Fruit fly (Drosophila melanogaster) whole organism, embryonic: ENCODE measurements around the gene pan.

Experiments used
- Adf1 ChIP-seq: fragments of 200-800 bp; sonication (Bioruptor generic); IDR thresholded peaks from 2 replicates; pipeline ENCODE4 v1.3.6; 2022; ENCODE audit warnings: missing biosample characterization, missing genetic modification characterization
- Awh ChIP-seq: fragments of 200-800 bp; sonication (Bioruptor generic); IDR thresholded peaks from 2 replicates; pipeline ENCODE4, ENCODE4 v1.3.6; 2022; ENCODE audit warnings: missing biosample characterization, missing genetic modification characterization
- BtbVII ChIP-seq: fragments of 200-800 bp; sonication (Bioruptor generic); optimal IDR thresholded peaks from 3 replicates; lab custom pipeline; 2017; ENCODE audit warnings: missing biosample characterization, mild to moderate bottlenecking, missing genetic modification characterization
- CG10147 ChIP-seq: fragments of 200-800 bp; sonication (Bioruptor generic); optimal IDR thresholded peaks from 2 replicates; lab custom pipeline; 2019; ENCODE audit warnings: missing biosample characterization, mild to moderate bottlenecking, missing genetic modification characterization, moderate library complexity
- CG10565 ChIP-seq: fragments of 200-800 bp; sonication (Bioruptor generic); optimal IDR thresholded peaks from 3 replicates; lab custom pipeline; 2016; ENCODE audit warnings: missing biosample characterization, mild to moderate bottlenecking, missing genetic modification characterization
- CG11695 ChIP-seq: fragments of 200-800 bp; sonication (Bioruptor generic); IDR thresholded peaks from 3 replicates; pipeline ENCODE4 v1.3.6; 2022; ENCODE audit warnings: missing biosample characterization, missing genetic modification characterization
- CG11696 ChIP-seq: fragments of 200-800 bp; sonication (Bioruptor generic); IDR thresholded peaks from 2 replicates; pipeline ENCODE4 v1.3.6; 2022; ENCODE audit warnings: missing biosample characterization, missing genetic modification characterization
- CG11723 ChIP-seq: fragments of 200-800 bp; sonication (Bioruptor generic); optimal IDR thresholded peaks from 2 replicates; lab custom pipeline; 2017; ENCODE audit warnings: missing biosample characterization, mild to moderate bottlenecking, missing genetic modification characterization
- CG12155 ChIP-seq: fragments of 200-800 bp; sonication (Bioruptor generic); optimal IDR thresholded peaks from 3 replicates; lab custom pipeline; 2016; ENCODE audit warnings: missing biosample characterization, missing genetic modification characterization
- CG1233 ChIP-seq: fragments of 200-800 bp; sonication (Bioruptor generic); optimal IDR thresholded peaks from 4 replicates; lab custom pipeline; 2018; ENCODE audit warnings: missing biosample characterization, mild to moderate bottlenecking, missing genetic modification characterization
- CG13775 ChIP-seq: fragments of 200-800 bp; sonication (Bioruptor generic); optimal IDR thresholded peaks from 3 replicates; lab custom pipeline; 2017; ENCODE audit warnings: missing biosample characterization, mild to moderate bottlenecking, missing genetic modification characterization
- CG14710 ChIP-seq: fragments of 200-800 bp; sonication (Bioruptor generic); optimal IDR thresholded peaks from 3 replicates; lab custom pipeline; 2019; ENCODE audit warnings: missing biosample characterization, mild to moderate bottlenecking, missing genetic modification characterization, moderate library complexity
- CG15011 ChIP-seq: fragments of 200-800 bp; sonication (Bioruptor generic); optimal IDR thresholded peaks from 3 replicates; lab custom pipeline; 2018; ENCODE audit warnings: missing biosample characterization, mild to moderate bottlenecking, missing genetic modification characterization
- CG17829 ChIP-seq: fragments of 200-800 bp; optimal IDR thresholded peaks from 2 replicates; lab custom pipeline; 2019; ENCODE audit warnings: missing biosample characterization, mild to moderate bottlenecking, missing genetic modification characterization, moderate library complexity
- CG18764 ChIP-seq: fragments of 200-800 bp; sonication (Bioruptor generic); optimal IDR thresholded peaks from 3 replicates; lab custom pipeline; 2016; ENCODE audit warnings: missing biosample characterization, missing genetic modification characterization
- CG6272 ChIP-seq: fragments of 200-800 bp; sonication (Bioruptor generic); IDR thresholded peaks from 2 replicates; pipeline ENCODE4 v1.3.6; 2022; ENCODE audit warnings: missing biosample characterization, missing genetic modification characterization
- CG6854 ChIP-seq: fragments of 200-800 bp; sonication (Bioruptor generic); optimal IDR thresholded peaks from 3 replicates; lab custom pipeline; 2017; ENCODE audit warnings: missing biosample characterization, mild to moderate bottlenecking, missing genetic modification characterization
- CHES-1-like ChIP-seq: fragments of 200-800 bp; sonication (Bioruptor generic); optimal IDR thresholded peaks from 2 replicates; lab custom pipeline; 2016; ENCODE audit warnings: missing biosample characterization, missing genetic modification characterization
- Camta ChIP-seq: fragments of 200-800 bp; sonication (Bioruptor generic); optimal IDR thresholded peaks from 2 replicates; lab custom pipeline; 2016; ENCODE audit warnings: missing biosample characterization, missing genetic modification characterization
- Chrac-16 ChIP-seq: fragments of 200-800 bp; sonication (Bioruptor generic); optimal IDR thresholded peaks from 3 replicates; lab custom pipeline; 2016; ENCODE audit warnings: missing biosample characterization, missing genetic modification characterization
- Dll ChIP-seq: fragments of 200-800 bp; sonication (Bioruptor generic); IDR thresholded peaks from 4 replicates; pipeline ENCODE4 v1.3.6; 2022; ENCODE audit warnings: missing biosample characterization, missing genetic modification characterization; ENCODE audit not compliant: partially characterized antibody
- GATAe ChIP-seq: fragments of 200-800 bp; sonication (Bioruptor generic); conservative IDR thresholded peaks from 2 replicates; pipeline ENCODE4 v1.3.6; 2022; ENCODE audit warnings: missing biosample characterization, missing genetic modification characterization
- HmgD ChIP-seq: fragments of 200-800 bp; sonication (Bioruptor generic); optimal IDR thresholded peaks from 3 replicates; lab custom pipeline; 2016; ENCODE audit warnings: missing biosample characterization, missing genetic modification characterization
- NC2α ChIP-seq: fragments of 200-800 bp; sonication (Bioruptor generic); optimal IDR thresholded peaks from 2 replicates; lab custom pipeline; 2016; ENCODE audit warnings: missing biosample characterization, missing genetic modification characterization
- NFAT ChIP-seq: fragments of 200-800 bp; sonication (Bioruptor generic); IDR thresholded peaks from 2 replicates; pipeline ENCODE4 v1.3.6; 2022; ENCODE audit warnings: missing biosample characterization, missing genetic modification characterization
- Usf ChIP-seq: fragments of 200-800 bp; sonication (Bioruptor generic); optimal IDR thresholded peaks from 2 replicates; lab custom pipeline; 2017; ENCODE audit warnings: missing genotype, missing biosample characterization, missing genetic modification characterization
- abd-A ChIP-seq: fragments of 200-800 bp; sonication (Bioruptor generic); optimal IDR thresholded peaks from 3 replicates; lab custom pipeline; 2019; ENCODE audit warnings: missing biosample characterization, mild to moderate bottlenecking, missing genetic modification characterization, moderate library complexity
- bsh ChIP-seq, 2 experiments: fragments of 200-800 bp; sonication (Bioruptor generic); optimal IDR thresholded peaks; 2 replicates each; lab custom pipeline; 2017 to 2018; ENCODE audit warnings: mild to moderate bottlenecking in 2 of 2, missing biosample characterization in 2 of 2, missing genetic modification characterization in 2 of 2, moderate library complexity in 1 of 2
- chif ChIP-seq, 2 experiments: fragments of 200-800 bp; sonication (Bioruptor generic); optimal IDR thresholded peaks; 3 replicates each; lab custom pipeline; 2016; ENCODE audit warnings: missing biosample characterization in 2 of 2, missing genetic modification characterization in 2 of 2
- dysf ChIP-seq: fragments of 200-800 bp; sonication (Bioruptor generic); IDR thresholded peaks from 3 replicates; pipeline ENCODE4 v1.3.6; 2022; ENCODE audit warnings: missing biosample characterization, missing genetic modification characterization
- ewg ChIP-seq: fragments of 200-800 bp; sonication (Bioruptor generic); optimal IDR thresholded peaks from 3 replicates; lab custom pipeline; 2017; ENCODE audit warnings: mild to moderate bottlenecking, missing biosample characterization, missing genetic modification reagents, missing genetic modification characterization
- fd96Cb ChIP-seq: fragments of 200-800 bp; sonication (Bioruptor generic); optimal IDR thresholded peaks from 2 replicates; lab custom pipeline; 2018; ENCODE audit warnings: missing biosample characterization, mild to moderate bottlenecking, missing genetic modification characterization, moderate library complexity
- hb ChIP-seq: fragments of 200-800 bp; sonication (Bioruptor generic); IDR thresholded peaks from 3 replicates; pipeline ENCODE4 v1.3.6; 2022; ENCODE audit warnings: missing biosample characterization, missing genetic modification characterization; ENCODE audit not compliant: partially characterized antibody
- hbn ChIP-seq: fragments of 200-800 bp; sonication (Bioruptor generic); IDR thresholded peaks from 2 replicates; pipeline ENCODE4 v1.3.6; 2022; ENCODE audit warnings: missing biosample characterization, missing genetic modification characterization; ENCODE audit not compliant: partially characterized antibody
- lab ChIP-seq: fragments of 200-800 bp; sonication (Bioruptor generic); optimal IDR thresholded peaks from 3 replicates; lab custom pipeline; 2017; ENCODE audit warnings: missing biosample characterization, missing genetic modification characterization, mild to moderate bottlenecking, moderate library complexity, missing genetic modification reagents
- luna ChIP-seq: fragments of 200-800 bp; sonication (Bioruptor generic); optimal IDR thresholded peaks from 2 replicates; lab custom pipeline; 2016; ENCODE audit warnings: missing biosample characterization, missing genetic modification characterization
- nau ChIP-seq: fragments of 200-800 bp; sonication (Bioruptor generic); optimal IDR thresholded peaks from 3 replicates; lab custom pipeline; 2017; ENCODE audit warnings: missing biosample characterization, mild to moderate bottlenecking, missing genetic modification characterization, missing genetic modification reagents
- p53 ChIP-seq: fragments of 200-800 bp; sonication (Bioruptor generic); optimal IDR thresholded peaks from 2 replicates; lab custom pipeline; 2016; ENCODE audit warnings: missing biosample characterization, missing genetic modification characterization
- pan ChIP-seq, 4 experiments: fragments of >200 bp in 3 of 4; fragments of 200-800 bp in 1 of 4; sonication (Bioruptor generic) in 1 of 4; optimal IDR thresholded peaks in 3 of 4; IDR thresholded peaks in 1 of 4; 2 replicates each; pipeline versions ENCODE4 v1.3.6 to Lab custom; 2017 to 2022; ENCODE audit warnings: missing biosample characterization in 2 of 4, missing genetic modification characterization in 2 of 4, mixed read lengths in 1 of 4
- phol ChIP-seq: fragments of 200-800 bp; sonication (Bioruptor generic); optimal IDR thresholded peaks from 3 replicates; lab custom pipeline; 2018; ENCODE audit warnings: missing biosample characterization, mild to moderate bottlenecking, missing genetic modification characterization, moderate library complexity
- psq ChIP-seq: fragments of 200-800 bp; sonication (Bioruptor generic); optimal IDR thresholded peaks from 2 replicates; lab custom pipeline; 2017; ENCODE audit warnings: missing biosample characterization, missing genetic modification characterization
- sens-2 ChIP-seq: fragments of 200-800 bp; sonication (Bioruptor generic); IDR thresholded peaks from 2 replicates; pipeline ENCODE4 v1.3.6; 2022; ENCODE audit warnings: missing biosample characterization, missing genetic modification characterization
- slbo ChIP-seq: fragments of 200-800 bp; sonication (Bioruptor generic); IDR thresholded peaks from 2 replicates; pipeline ENCODE4 v1.3.6; 2022; ENCODE audit warnings: missing biosample characterization, missing genetic modification characterization
- stwl ChIP-seq: fragments of 200-800 bp; sonication (Bioruptor generic); optimal IDR thresholded peaks from 3 replicates; lab custom pipeline; 2018; ENCODE audit warnings: missing biosample characterization, mild to moderate bottlenecking, missing genetic modification characterization, moderate library complexity
- tio ChIP-seq: fragments of 200-800 bp; sonication (Bioruptor generic); optimal IDR thresholded peaks from 2 replicates; lab custom pipeline; 2017; ENCODE audit warnings: missing biosample characterization, missing genetic modification characterization, inconsistent platforms
- twi ChIP-seq: fragments of 200-800 bp; optimal IDR thresholded peaks from 2 replicates; lab custom pipeline; 2019; ENCODE audit warnings: missing biosample characterization, mild to moderate bottlenecking, missing genetic modification characterization, moderate library complexity
- tx ChIP-seq: fragments of 200-800 bp; sonication (Bioruptor generic); optimal IDR thresholded peaks from 2 replicates; lab custom pipeline; 2016; ENCODE audit warnings: missing biosample characterization, missing genetic modification characterization
- unpg ChIP-seq: fragments of 200-800 bp; sonication (Bioruptor generic); optimal IDR thresholded peaks from 3 replicates; lab custom pipeline; 2018; ENCODE audit warnings: missing biosample characterization, mild to moderate bottlenecking, missing genetic modification characterization, moderate library complexity
- vvl ChIP-seq: fragments of 200-800 bp; sonication (Bioruptor generic); IDR thresholded peaks from 2 replicates; pipeline ENCODE4 v1.3.6; 2022; ENCODE audit warnings: missing biosample characterization, missing genetic modification characterization

pan gene

DNA sequence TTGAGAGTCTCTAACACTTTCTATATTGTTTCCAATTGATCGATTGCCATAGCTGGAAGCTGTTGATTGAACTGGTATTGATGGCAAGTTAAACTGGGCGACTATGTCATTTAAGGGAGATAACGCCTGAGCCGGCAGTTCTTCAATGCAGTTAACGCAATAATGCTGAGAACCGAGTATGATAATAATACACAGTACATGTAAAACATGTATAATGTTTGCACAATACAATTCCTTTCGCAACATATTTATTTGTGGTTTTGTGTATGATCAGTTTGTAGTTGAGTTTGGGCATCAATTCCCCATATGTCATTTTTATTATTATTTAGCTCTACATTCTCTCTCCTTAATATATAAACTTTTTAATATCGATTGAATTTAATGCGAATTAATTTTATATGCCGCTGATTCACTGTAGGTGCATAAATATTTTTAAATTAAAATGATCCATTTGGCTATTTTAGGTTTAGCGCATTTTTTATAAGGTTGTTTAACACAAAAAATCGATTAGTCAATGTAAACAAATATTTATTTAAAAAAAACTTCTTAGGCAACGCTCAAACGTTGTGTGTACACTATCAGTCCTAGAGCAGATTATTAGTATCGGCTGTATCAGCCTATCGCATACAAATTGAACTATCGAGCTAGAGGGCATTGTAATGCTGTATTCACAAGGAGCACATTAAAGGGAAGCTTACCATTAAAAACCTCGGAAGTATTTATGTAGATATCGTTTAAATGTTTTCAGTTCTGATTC lies 25.8 kb upstream of the pan start, which contains the start of gene PlexB (continued):
- TF ChIP-seq pan (optimal IDR thresholded peaks at IDR 0.05; lab: Kevin White, UChicago) (no peak), pan (GFP tag; optimal IDR thresholded peaks at IDR 0.05 in 1 of 2, IDR thresholded peaks at IDR 0.05 in 1 of 2) (no peak), dysf (GFP tag; lab: Robert Waterston, UW) (no peak), tio (GFP tag; lab: Kevin White, UChicago) (no peak), unpg (GFP tag; lab: Kevin White, UChicago) (no peak), CG12155 (no peak), slbo (GFP tag; lab: Robert Waterston, UW) (no peak), CG11723 (GFP tag; lab: Kevin White, UChicago) (peak; percentile 97), CG15011 (GFP tag; lab: Kevin White, UChicago) (no peak), CHES-1-like (GFP tag; lab: Kevin White, UChicago) (peak; percentile 42), fd96Cb (tag; lab: Kevin White, UChicago) (no peak), Awh (GFP tag; lab: Robert Waterston, UW) (no peak), CG10565 (GFP tag; lab: Kevin White, UChicago) (no peak), BtbVII (GFP tag; lab: Kevin White, UChicago) (no peak), CG17829 (peak; percentile 4), CG11696 (GFP tag; lab: Robert Waterston, UW) (no peak), abd-A (no peak), vvl (GFP tag; lab: Robert Waterston, UW) (peak; percentile 91; the same call in 1 of the 2 replicates), CG6854 (GFP tag; lab: Kevin White, UChicago) (no peak), hbn (GFP tag; lab: Robert Waterston, UW) (peak; percentile 65), Camta (GFP tag; lab: Kevin White, UChicago) (no peak), Dll (GFP tag; lab: Robert Waterston, UW) (peak; percentile 67; the same call in 3 of the 4 replicates), Chrac-16 (GFP tag; lab: Kevin White, UChicago) (no peak), phol (peak; percentile 57), Usf (GFP tag; lab: Kevin White, UChicago) (no peak), chif (GFP tag; optimal IDR thresholded peaks at IDR 0.05; lab: Kevin White, UChicago) (no peak), nau (GFP tag; lab: Kevin White, UChicago) (no peak), NC2α (GFP tag; lab: Kevin White, UChicago) (no peak), hb (GFP tag; lab: Robert Waterston, UW) (no peak; the same call in 1 of the 3 replicates), CG14710 (tag; lab: Kevin White, UChicago) (peak; percentile 72), sens-2 (GFP tag; lab: Robert Waterston, UW) (no peak), CG6272 (GFP tag; lab: Robert Waterston, UW) (no peak), bsh (GFP tag; optimal IDR thresholded peaks at IDR 0.05; lab: Kevin White, UChicago) (no peak), CG1233 (GFP tag; lab: Kevin White, UChicago) (peak; percentile 8), luna (GFP tag; lab: Kevin White, UChicago) (no peak), stwl (tag; lab: Kevin White, UChicago) (no peak), Adf1 (peak; percentile 15; the same call in 1 of the 2 replicates), HmgD (GFP tag; lab: Kevin White, UChicago) (peak; percentile 23), CG13775 (peak; percentile 15), psq (GFP tag; lab: Kevin White, UChicago) (no peak), twi (tag; lab: Kevin White, UChicago) (peak; percentile 7), NFAT (GFP tag; lab: Robert Waterston, UW) (no peak), CG18764 (GFP tag; lab: Kevin White, UChicago) (no peak), p53 (GFP tag; lab: Kevin White, UChicago) (peak; percentile 22), GATAe (GFP tag; lab: Robert Waterston, UW) (peak; percentile 41; the same call in 1 of the 2 replicates), ewg (GFP tag; lab: Kevin White, UChicago) (no peak), CG11695 (GFP tag; lab: Robert Waterston, UW) (no peak), lab (GFP tag; lab: Kevin White, UChicago) (no peak), tx (GFP tag; lab: Kevin White, UChicago) (no peak), CG10147 (GFP tag; lab: Kevin White, UChicago) (no peak)
